Worm (Caenorhabditis elegans) whole organism, L4/young adult: ENCODE results near the gene scl-13.

Source experiments
- W03F9.2 ChIP-seq: fragments of 150-350 bp; optimal IDR thresholded peaks from 2 replicates; lab custom pipeline; 2014; ENCODE audit warnings: missing biosample characterization, missing genetic modification characterization
- dao-5 ChIP-seq: sonication (generic microtip); optimal IDR thresholded peaks from 2 replicates; lab custom pipeline; 2016; ENCODE audit warnings: missing genotype, missing genetic modification characterization, moderate library complexity, missing compliant biosample characterization
- him-1 ChIP-seq: sonication (generic microtip); optimal IDR thresholded peaks from 2 replicates; lab custom pipeline; 2016; ENCODE audit warnings: missing genotype, missing genetic modification reagents, missing genetic modification characterization, missing compliant biosample characterization

DNA sequence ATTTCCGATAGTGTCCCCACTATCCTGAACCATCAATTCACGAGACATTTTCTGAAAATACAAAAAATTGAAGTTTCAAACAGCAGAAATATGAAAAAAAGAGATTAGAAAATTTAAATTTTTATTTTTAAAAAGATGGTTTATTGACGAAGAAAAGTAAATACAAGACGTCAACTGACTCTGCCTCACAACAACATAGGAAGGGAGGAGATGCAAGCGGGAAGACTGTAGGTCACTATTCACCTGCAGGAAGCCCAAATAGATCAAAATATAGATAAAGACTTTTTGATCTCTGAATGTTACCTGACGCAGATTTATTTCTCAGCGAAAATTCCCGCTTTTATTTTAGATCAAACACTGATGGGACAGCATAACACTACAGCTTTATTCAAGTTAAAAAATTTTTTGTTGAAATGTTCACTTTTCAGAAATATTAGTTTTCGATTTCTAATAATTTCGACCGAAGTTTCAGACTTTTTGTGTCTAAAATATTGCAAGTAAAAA is 35.3 kb downstream of the scl-13 start, which contains the start of gene cysl-3:
- TF ChIP-seq him-1 (tag; lab: Kevin White, UChicago) (no peak), dao-5 (tag; lab: Kevin White, UChicago) (no peak), W03F9.2 (no peak)
